Worm (Caenorhabditis elegans): ENCODE data around the gene ZK666.12.

DNA sequence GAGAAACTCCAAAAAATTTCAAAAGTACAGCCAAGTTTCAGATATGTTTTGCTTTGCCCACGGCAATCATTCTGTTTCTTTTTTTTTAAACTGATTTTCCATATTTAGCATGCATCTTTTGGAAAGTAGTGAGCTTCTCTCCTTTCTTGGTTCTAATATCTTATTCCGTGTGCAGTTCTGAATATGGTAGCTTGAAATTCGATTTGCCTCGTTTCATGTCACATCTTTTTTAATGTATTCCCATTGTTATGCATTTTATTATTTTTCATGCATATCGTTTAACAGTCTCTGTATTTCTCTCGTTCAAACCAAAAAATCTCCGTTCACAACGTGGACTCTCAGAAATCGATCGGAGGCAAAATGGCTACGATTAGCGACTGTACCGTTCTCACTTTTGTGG is 1.5 kb upstream of the ZK666.12 start, which contains the start of gene ZK666.14:
- TF ChIP-seq aly-1 (tag; optimal IDR thresholded peaks at IDR 0.05) (no peak), hnd-1 (tag; optimal IDR thresholded peaks at IDR 0.05) (no peak), B0310.2 (tag; optimal IDR thresholded peaks at IDR 0.05) (no peak), flt-1 (GFP tag; IDR thresholded peaks at IDR 0.05) (no peak), pes-1 (GFP tag; IDR thresholded peaks at IDR 0.05) (no peak), sea-1 (GFP tag; conservative IDR thresholded peaks at IDR 0.05) (no peak), ceh-36 (tag; optimal IDR thresholded peaks at IDR 0.05) (no peak), ama-1 (optimal IDR thresholded peaks at IDR 0.05) (no peak)
